Fruit fly (Drosophila melanogaster): ENCODE measurements around the gene CG5790.

The CG5790 gene

dm6 chr2L:18328737-18329136 is 34.1 kb downstream of the CG5790 start:
- TF ChIP-seq sage (GFP tag; optimal IDR thresholded peaks at IDR 0.05) (no peak), rgr (GFP tag; optimal IDR thresholded peaks at IDR 0.05) (peak; percentile 11), tai (GFP tag; optimal IDR thresholded peaks at IDR 0.05) (no peak), ey (GFP tag; optimal IDR thresholded peaks at IDR 0.05) (peak; percentile 13), brk (GFP tag; optimal IDR thresholded peaks at IDR 0.05) (no peak), lola (GFP tag; optimal IDR thresholded peaks at IDR 0.05) (no peak), dmrt93B (GFP tag; optimal IDR thresholded peaks at IDR 0.05) (no peak), br (GFP tag; optimal IDR thresholded peaks at IDR 0.05) (peak; percentile 2), fru (GFP tag; optimal IDR thresholded peaks at IDR 0.05) (peak; percentile 30), N (GFP tag; optimal IDR thresholded peaks at IDR 0.05) (no peak), sv (GFP tag; optimal IDR thresholded peaks at IDR 0.05) (no peak), foxo (GFP tag; optimal IDR thresholded peaks at IDR 0.05) (peak in 1 of 2 experiments; percentile 35)

- no peak for TF ChIP-seq dl (GFP tag; optimal IDR thresholded peaks at IDR 0.05; ENCODE audit: insufficient read depth in 1 of 2, partially characterized antibody in 2 of 2)
Observed at dm6 chr2L:18331612-18332011, 37.0 kb downstream of the CG5790 start.

dm6 chr2L:18333831-18334437 is 39.3 kb downstream of the CG5790 start:
- no peak for TF ChIP-seq Dfd (GFP tag; optimal IDR thresholded peaks at IDR 0.05)

- TF ChIP-seq Rel (GFP tag; optimal IDR thresholded peaks at IDR 0.05) (no peak), Rel (tag; optimal IDR thresholded peaks at IDR 0.05) (no peak), br (GFP tag; optimal IDR thresholded peaks at IDR 0.05) (no peak), Dif (GFP tag; optimal IDR thresholded peaks at IDR 0.05; ENCODE audit: partially characterized antibody) (no peak), brk (GFP tag; optimal IDR thresholded peaks at IDR 0.05) (no peak), dl (GFP tag; optimal IDR thresholded peaks at IDR 0.05; ENCODE audit: insufficient read depth in 1 of 2, partially characterized antibody in 2 of 2) (no peak), Mio (GFP tag; optimal IDR thresholded peaks at IDR 0.05) (no peak), foxo (GFP tag; optimal IDR thresholded peaks at IDR 0.05) (no peak), Myc (optimal IDR thresholded peaks at IDR 0.05) (no peak), OdsH (GFP tag; optimal IDR thresholded peaks at IDR 0.05) (no peak), HLH106 (tag; optimal IDR thresholded peaks at IDR 0.05) (no peak), Hr83 (GFP tag; optimal IDR thresholded peaks at IDR 0.05; ENCODE audit: poor library complexity, severe bottlenecking) (no peak), CG9705 (GFP tag; optimal IDR thresholded peaks at IDR 0.05) (no peak), tai (GFP tag; optimal IDR thresholded peaks at IDR 0.05) (no peak), CrebA (GFP tag; optimal IDR thresholded peaks at IDR 0.05; ENCODE audit: borderline replicate concordance) (no peak), jim (GFP tag; optimal IDR thresholded peaks at IDR 0.05) (no peak), dmrt93B (GFP tag; optimal IDR thresholded peaks at IDR 0.05) (no peak)
Observed at dm6 chr2L:18335641-18336040, 41.0 kb downstream of the CG5790 start.

dm6 chr2L:18336531-18336930 is 41.9 kb downstream of the CG5790 start:
- TF ChIP-seq CG9705 (GFP tag; optimal IDR thresholded peaks at IDR 0.05) = no peak
- no peak for TF ChIP-seq fru (GFP tag; optimal IDR thresholded peaks at IDR 0.05)
- TF ChIP-seq sage (GFP tag; optimal IDR thresholded peaks at IDR 0.05) = no peak
- TF ChIP-seq woc (GFP tag; optimal IDR thresholded peaks at IDR 0.05) = no peak
- TF ChIP-seq Hr78 (GFP tag; optimal IDR thresholded peaks at IDR 0.05) = no peak
- no peak for TF ChIP-seq OdsH (GFP tag; optimal IDR thresholded peaks at IDR 0.05)

dm6 chr2L:18340921-18341320 is 46.3 kb downstream of the CG5790 start:
- TF ChIP-seq OdsH (GFP tag; optimal IDR thresholded peaks at IDR 0.05) (no peak), foxo (GFP tag; optimal IDR thresholded peaks at IDR 0.05) (peak in 1 of 2 experiments; percentile 40), Rel (GFP tag; optimal IDR thresholded peaks at IDR 0.05) (no peak), Rel (tag; optimal IDR thresholded peaks at IDR 0.05) (no peak), fru (GFP tag; optimal IDR thresholded peaks at IDR 0.05) (no peak), brk (GFP tag; optimal IDR thresholded peaks at IDR 0.05) (no peak), usp (GFP tag; optimal IDR thresholded peaks at IDR 0.05) (no peak), Mio (GFP tag; optimal IDR thresholded peaks at IDR 0.05) (no peak), N (GFP tag; optimal IDR thresholded peaks at IDR 0.05) (no peak), Sp1 (GFP tag; optimal IDR thresholded peaks at IDR 0.05) (no peak), rgr (GFP tag; optimal IDR thresholded peaks at IDR 0.05) (no peak), HLH106 (tag; optimal IDR thresholded peaks at IDR 0.05) (peak; percentile 14), dsf (GFP tag; optimal IDR thresholded peaks at IDR 0.05; ENCODE audit: borderline replicate concordance) (no peak), CG9705 (GFP tag; optimal IDR thresholded peaks at IDR 0.05) (no peak), Myc (optimal IDR thresholded peaks at IDR 0.05) (no peak), Hr78 (GFP tag; optimal IDR thresholded peaks at IDR 0.05) (no peak), br (GFP tag; optimal IDR thresholded peaks at IDR 0.05) (peak; percentile 20), GATAd (GFP tag; optimal IDR thresholded peaks at IDR 0.05) (no peak), h (GFP tag; optimal IDR thresholded peaks at IDR 0.05) (no peak), CrebA (GFP tag; optimal IDR thresholded peaks at IDR 0.05; ENCODE audit: borderline replicate concordance) (no peak)

Measured in whole organism, wandering third instar larva.